Fruit fly (Drosophila melanogaster): ENCODE data around the gene tio.

The tio gene

dm6 chr2L:22043777-22044176 lies 24.8 kb downstream of the tio start, which contains the start of gene CG31601:
Gene CG31601, minus strand, starts transcription at chr2L:22043877.
- TF ChIP-seq stwl (tag; optimal IDR thresholded peaks at IDR 0.05) (peak; percentile 43), pan (optimal IDR thresholded peaks at IDR 0.05) (no peak), pan (GFP tag; optimal IDR thresholded peaks at IDR 0.05 in 1 of 2, IDR thresholded peaks at IDR 0.05 in 1 of 2) (no peak), Doc2 (GFP tag; IDR thresholded peaks at IDR 0.05) (no peak)

dm6 chr2L:22054202-22054601 lies 35.2 kb downstream of the tio start, which contains the start of gene CG34173:
Gene CG34173, minus strand, starts transcription at chr2L:22054302.
- TF ChIP-seq CG1602 (GFP tag; optimal IDR thresholded peaks at IDR 0.05) (no peak), ham (GFP tag; IDR thresholded peaks at IDR 0.05) (no peak), disco-r (GFP tag; optimal IDR thresholded peaks at IDR 0.05) (no peak), az2 (GFP tag; optimal IDR thresholded peaks at IDR 0.05) (no peak), ap (GFP tag; IDR thresholded peaks at IDR 0.05) (no peak), CG11504 (tag; optimal IDR thresholded peaks at IDR 0.05) (no peak), schlank (tag; optimal IDR thresholded peaks at IDR 0.05) (no peak), Sox102F (GFP tag; optimal IDR thresholded peaks at IDR 0.05) (no peak), Deaf1 (tag; optimal IDR thresholded peaks at IDR 0.05) (no peak), corto (GFP tag; optimal IDR thresholded peaks at IDR 0.05) (no peak), Sox100B (GFP tag; optimal IDR thresholded peaks at IDR 0.05) (no peak), dysf (GFP tag; IDR thresholded peaks at IDR 0.05) (no peak), ranshi (GFP tag; IDR thresholded peaks at IDR 0.05) (no peak), Mad (GFP tag; optimal IDR thresholded peaks at IDR 0.05) (no peak), CG14965 (GFP tag; optimal IDR thresholded peaks at IDR 0.05; ENCODE audit: borderline replicate concordance) (no peak), Ravus (GFP tag; IDR thresholded peaks at IDR 0.05) (no peak)

dm6 chr2L:22059852-22060251 lies 40.8 kb downstream of the tio start:
- no peak for TF ChIP-seq CG1792 (GFP tag; optimal IDR thresholded peaks at IDR 0.05)
- TF ChIP-seq HLH4C (GFP tag; IDR thresholded peaks at IDR 0.05; ENCODE audit: partially characterized antibody), result peak; percentile 51; the same call in 2 of the 3 replicates
- TF ChIP-seq CG5245 (GFP tag; optimal IDR thresholded peaks at IDR 0.05), result no peak
- no peak for TF ChIP-seq CG17829 (tag; optimal IDR thresholded peaks at IDR 0.05)
- no peak for TF ChIP-seq CG30403 (GFP tag; optimal IDR thresholded peaks at IDR 0.05)
- no peak for TF ChIP-seq CG4282 (GFP tag; optimal IDR thresholded peaks at IDR 0.05)
- no peak for TF ChIP-seq Gsc (GFP tag; IDR thresholded peaks at IDR 0.05)
- no peak for TF ChIP-seq hb (GFP tag; IDR thresholded peaks at IDR 0.05; ENCODE audit: partially characterized antibody)
- TF ChIP-seq CG1602 (GFP tag; optimal IDR thresholded peaks at IDR 0.05), result no peak
- no peak for TF ChIP-seq CG17568 (GFP tag; optimal IDR thresholded peaks at IDR 0.05)
- TF ChIP-seq schlank (tag; optimal IDR thresholded peaks at IDR 0.05), result no peak
- TF ChIP-seq CG12155 (GFP tag; optimal IDR thresholded peaks at IDR 0.05), result no peak
- no peak for TF ChIP-seq Sry-β (GFP tag; optimal IDR thresholded peaks at IDR 0.05)
- 0 out of 2 replicates have a peak, but pooled peaks have one; percentile 7 for TF ChIP-seq amos (GFP tag; IDR thresholded peaks at IDR 0.05; ENCODE audit: partially characterized antibody)
- no peak for TF ChIP-seq NC2α (GFP tag; optimal IDR thresholded peaks at IDR 0.05)
- TF ChIP-seq CG7963 (GFP tag; IDR thresholded peaks at IDR 0.05; ENCODE audit: partially characterized antibody), result peak; percentile 57; the same call in 1 of the 3 replicates
- no peak for TF ChIP-seq stwl (tag; optimal IDR thresholded peaks at IDR 0.05)
- no peak for TF ChIP-seq wor (GFP tag; IDR thresholded peaks at IDR 0.05)
- TF ChIP-seq CG2116 (GFP tag; optimal IDR thresholded peaks at IDR 0.05), result no peak
- TF ChIP-seq Fer1 (GFP tag; optimal IDR thresholded peaks at IDR 0.05), result no peak
- TF ChIP-seq Sox102F (GFP tag; optimal IDR thresholded peaks at IDR 0.05), result no peak
- no peak for TF ChIP-seq peb (GFP tag; IDR thresholded peaks at IDR 0.05)
- TF ChIP-seq CG6765 (GFP tag; optimal IDR thresholded peaks at IDR 0.05), result no peak
- TF ChIP-seq btn (GFP tag; optimal IDR thresholded peaks at IDR 0.05), result no peak
- no peak for TF ChIP-seq sug (tag; optimal IDR thresholded peaks at IDR 0.05)
- no peak for TF ChIP-seq Ada2b (GFP tag; IDR thresholded peaks at IDR 0.05)
- TF ChIP-seq sisA (GFP tag; IDR thresholded peaks at IDR 0.05), result no peak
- TF ChIP-seq CG14860 (GFP tag; IDR thresholded peaks at IDR 0.05; ENCODE audit: partially characterized antibody), result peak; percentile 36; the same call in 1 of the 3 replicates
- TF ChIP-seq Blimp-1 (GFP tag; optimal IDR thresholded peaks at IDR 0.05), result no peak
- TF ChIP-seq CG16813 (GFP tag; IDR thresholded peaks at IDR 0.05; ENCODE audit: partially characterized antibody), result peak; percentile 57
- TF ChIP-seq prd (optimal IDR thresholded peaks at IDR 0.05), result no peak
- TF ChIP-seq prd (GFP tag; IDR thresholded peaks at IDR 0.05), result no peak
- TF ChIP-seq NFAT (GFP tag; IDR thresholded peaks at IDR 0.05), result no peak

Data from whole organism, embryonic.